Fruit fly (Drosophila melanogaster) whole organism, embryonic: ENCODE results near the gene Or7a.

Experiments
- CG12659 ChIP-seq: fragments of 200-800 bp; sonication (Bioruptor generic); optimal IDR thresholded peaks from 3 replicates; lab custom pipeline; 2017; ENCODE audit warnings: mild to moderate bottlenecking, missing biosample characterization, missing genetic modification reagents, missing genetic modification characterization
- Rx ChIP-seq: fragments of 200-800 bp; sonication (Bioruptor generic); IDR thresholded peaks from 2 replicates; pipeline ENCODE4 v1.3.6; 2022; ENCODE audit warnings: missing biosample characterization, missing genetic modification characterization
- Sin3A ChIP-seq: fragments of >200 bp; optimal IDR thresholded peaks from 2 replicates; lab custom pipeline; 2018
- Xrp1 ChIP-seq: fragments of 200-800 bp; sonication (Bioruptor generic); IDR thresholded peaks from 2 replicates; pipeline ENCODE4 v1.3.6; 2022; ENCODE audit warnings: missing biosample characterization, missing genetic modification characterization
- br ChIP-seq: fragments of >200 bp; optimal IDR thresholded peaks from 2 replicates; lab custom pipeline; 2017
- exex ChIP-seq: fragments of 200-800 bp; sonication (Bioruptor generic); optimal IDR thresholded peaks from 4 replicates; lab custom pipeline; 2018; ENCODE audit warnings: missing biosample characterization, mild to moderate bottlenecking, missing genetic modification characterization, moderate library complexity
- inv ChIP-seq: fragments of 200-800 bp; sonication (Bioruptor generic); IDR thresholded peaks from 2 replicates; pipeline ENCODE4 v1.3.6; 2022; ENCODE audit warnings: missing biosample characterization, missing genetic modification characterization; ENCODE audit not compliant: partially characterized antibody
- lilli ChIP-seq: fragments of 200-800 bp; sonication (Bioruptor generic); optimal IDR thresholded peaks from 3 replicates; lab custom pipeline; 2016; ENCODE audit warnings: missing biosample characterization, missing genetic modification characterization
- mam ChIP-seq: fragments of 200-800 bp; sonication (Bioruptor generic); optimal IDR thresholded peaks from 3 replicates; lab custom pipeline; 2016; ENCODE audit warnings: missing biosample characterization, missing genetic modification characterization
- otp ChIP-seq: fragments of 200-800 bp; sonication (Bioruptor generic); IDR thresholded peaks from 3 replicates; pipeline ENCODE4, ENCODE4 v1.3.6; 2022; ENCODE audit warnings: missing biosample characterization, missing genetic modification characterization

DNA sequence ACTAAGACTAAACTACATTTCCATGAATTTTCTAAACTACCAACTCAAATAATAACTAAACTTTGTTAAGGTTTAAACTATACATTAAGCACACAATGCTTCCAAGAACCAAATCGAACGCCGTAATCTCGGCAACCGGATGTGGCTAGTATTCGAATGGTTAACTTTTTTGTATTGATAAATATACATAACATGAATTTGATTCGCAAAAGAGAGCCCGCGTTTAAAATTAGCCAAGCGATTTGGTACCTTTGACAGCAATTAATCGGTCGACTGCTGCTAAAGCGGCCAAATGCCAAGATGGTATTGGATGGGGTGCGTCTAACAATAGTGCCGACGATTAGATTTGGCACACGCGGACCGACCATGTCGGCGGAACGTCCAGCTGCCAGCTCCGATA lies 17.9 kb downstream of the Or7a start, which contains the start of gene CG15336:
- no peak for TF ChIP-seq Rx
- TF ChIP-seq CG12659: no peak
- TF ChIP-seq exex: no peak
- no peak for TF ChIP-seq mam (GFP tag; lab: Kevin White, UChicago)
- no peak for TF ChIP-seq Xrp1 (GFP tag; lab: Robert Waterston, UW)
- TF ChIP-seq inv (GFP tag; lab: Robert Waterston, UW): no peak
- no peak for TF ChIP-seq Sin3A (lab: Kevin White, UChicago)
- no peak for TF ChIP-seq lilli (GFP tag; lab: Kevin White, UChicago)
- no peak for TF ChIP-seq otp (GFP tag; lab: Robert Waterston, UW)
- no peak for TF ChIP-seq br (lab: Kevin White, UChicago)
